Worm (Caenorhabditis elegans) whole organism, L2 larva: ENCODE results near the gene fbxa-100.

Experiments used
- R02D3.7 ChIP-seq: fragments of 150-350 bp; optimal IDR thresholded peaks from 2 replicates; lab custom pipeline; 2014; ENCODE audit warnings: missing biosample characterization, missing genetic modification characterization
- Y55F3AM.14 ChIP-seq: fragments of 200-800 bp; sonication (Bioruptor generic); optimal IDR thresholded peaks from 2 replicates; lab custom pipeline; 2018; ENCODE audit warnings: mild to moderate bottlenecking, missing genetic modification characterization, missing compliant biosample characterization
- aly-2 ChIP-seq: fragments of 150-350 bp; optimal IDR thresholded peaks from 2 replicates; lab custom pipeline; 2014; ENCODE audit warnings: missing biosample characterization, missing genetic modification characterization
- ama-1 ChIP-seq: fragments of 150-350 bp; optimal IDR thresholded peaks from 2 replicates; lab custom pipeline; 2018; ENCODE audit warnings: inconsistent platforms
- egl-27 ChIP-seq: sonication (generic microtip); optimal IDR thresholded peaks from 3 replicates; lab custom pipeline; 2017; ENCODE audit warnings: missing biosample characterization, missing genetic modification reagents, missing genetic modification characterization
- fos-1 ChIP-seq: fragments of 150-350 bp; optimal IDR thresholded peaks from 2 replicates; lab custom pipeline; 2014; ENCODE audit warnings: missing biosample characterization, missing genetic modification characterization
- lin-13 ChIP-seq: fragments of 150-350 bp; optimal IDR thresholded peaks from 2 replicates; lab custom pipeline; 2014; ENCODE audit warnings: missing biosample characterization, missing genetic modification reagents, missing genetic modification characterization
- mab-5 ChIP-seq: fragments of 150-350 bp; optimal IDR thresholded peaks from 2 replicates; lab custom pipeline; 2014; ENCODE audit warnings: missing biosample characterization, missing genetic modification characterization
- nhr-237 ChIP-seq: fragments of 150-350 bp; optimal IDR thresholded peaks from 2 replicates; lab custom pipeline; 2014; ENCODE audit warnings: missing biosample characterization, missing genetic modification characterization
- nhr-6 ChIP-seq: fragments of 150-350 bp; optimal IDR thresholded peaks from 2 replicates; lab custom pipeline; 2014; ENCODE audit warnings: missing biosample characterization, missing genetic modification characterization
- unc-39 ChIP-seq: fragments of 150-350 bp; optimal IDR thresholded peaks from 2 replicates; lab custom pipeline; 2014; ENCODE audit warnings: missing biosample characterization, missing genetic modification characterization
- unc-62 ChIP-seq: fragments of 150-350 bp; optimal IDR thresholded peaks from 2 replicates; lab custom pipeline; 2014; ENCODE audit warnings: missing biosample characterization, missing genetic modification reagents, missing genetic modification characterization
- zag-1 ChIP-seq: fragments of 150-350 bp; optimal IDR thresholded peaks from 2 replicates; lab custom pipeline; 2014; ENCODE audit warnings: missing biosample characterization, missing genetic modification characterization
- ztf-11 ChIP-seq: sonication (generic microtip); optimal IDR thresholded peaks from 2 replicates; lab custom pipeline; 2017; ENCODE audit warnings: missing biosample characterization, missing genetic modification characterization

ce11 chrV:16053373-16053772 lies 8.5 kb downstream of the fbxa-100 start, which contains the start of gene F14H3.3:
- TF ChIP-seq R02D3.7 (tag; lab: Kevin White, UChicago) (no peak), ztf-11 (no peak), unc-39 (tag; lab: Kevin White, UChicago) (no peak), unc-62 (GFP tag; lab: Kevin White, UChicago) (no peak), ama-1 (no peak), mab-5 (tag; lab: Kevin White, UChicago) (no peak), aly-2 (tag; lab: Kevin White, UChicago) (no peak), fos-1 (tag; lab: Kevin White, UChicago) (no peak), Y55F3AM.14 (GFP tag; lab: Kevin White, UChicago) (no peak), egl-27 (tag; lab: Kevin White, UChicago) (no peak), nhr-6 (tag; lab: Kevin White, UChicago) (no peak), lin-13 (no peak), zag-1 (tag; lab: Kevin White, UChicago) (no peak), nhr-237 (tag; lab: Kevin White, UChicago) (no peak)
